Worm (Caenorhabditis elegans): Measurements from ENCODE around the gene Y54G2A.49.

The Y54G2A.49 gene

ce11 chrIV:2858734-2859133 is 5.7 kb upstream of the Y54G2A.49 start:
- no peak for TF ChIP-seq dve-1 (tag; optimal IDR thresholded peaks at IDR 0.05; ENCODE audit: insufficient read depth)
- TF ChIP-seq ztf-11 (tag; optimal IDR thresholded peaks at IDR 0.05) = no peak
- TF ChIP-seq ama-1 (optimal IDR thresholded peaks at IDR 0.05) = no peak
- TF ChIP-seq nhr-102 (tag; optimal IDR thresholded peaks at IDR 0.05) = no peak
- TF ChIP-seq T26A8.4 (GFP tag; IDR thresholded peaks at IDR 0.05) = no peak
- TF ChIP-seq saeg-2 (GFP tag; IDR thresholded peaks at IDR 0.05) = no peak
- no peak for TF ChIP-seq Y5F2A.4 (GFP tag; optimal IDR thresholded peaks at IDR 0.05)
- peak; percentile 85 for TF ChIP-seq fkh-10 (GFP tag; optimal IDR thresholded peaks at IDR 0.05)
- TF ChIP-seq mxl-3 (GFP tag; optimal IDR thresholded peaks at IDR 0.05) = no peak
- no peak for TF ChIP-seq zfp-2 (tag; optimal IDR thresholded peaks at IDR 0.05)
- TF ChIP-seq pqm-1 (tag; optimal IDR thresholded peaks at IDR 0.05) = no peak
- no peak for TF ChIP-seq F26F4.8 (GFP tag; conservative IDR thresholded peaks at IDR 0.05)
- TF ChIP-seq tag-97 (GFP tag; IDR thresholded peaks at IDR 0.05) = no peak
- peak; percentile 40; the same call in 1 of the 2 replicates for TF ChIP-seq ctbp-1 (GFP tag; IDR thresholded peaks at IDR 0.05)
- no peak for TF ChIP-seq hif-1 (tag; optimal IDR thresholded peaks at IDR 0.05)
- no peak for TF ChIP-seq cey-2 (tag; optimal IDR thresholded peaks at IDR 0.05; ENCODE audit: borderline replicate concordance, insufficient read depth)
- no peak for TF ChIP-seq nhr-237 (tag; optimal IDR thresholded peaks at IDR 0.05)
- no peak for TF ChIP-seq spr-1 (tag; optimal IDR thresholded peaks at IDR 0.05)
- no peak for TF ChIP-seq nhr-6 (tag; optimal IDR thresholded peaks at IDR 0.05)
- TF ChIP-seq ces-1 (GFP tag; optimal IDR thresholded peaks at IDR 0.05) = peak; percentile 44
- no peak for TF ChIP-seq mep-1 (tag; optimal IDR thresholded peaks at IDR 0.05)
- TF ChIP-seq dmd-8 (GFP tag; IDR thresholded peaks at IDR 0.05) = no peak
- TF ChIP-seq ceh-62 (tag; optimal IDR thresholded peaks at IDR 0.05) = no peak

ce11 chrIV:2855056-2855752 is 2.1 kb upstream of the Y54G2A.49 start:
- TF ChIP-seq hif-1 (tag; optimal IDR thresholded peaks at IDR 0.05) = no peak
- no peak for TF ChIP-seq sdz-12 (GFP tag; optimal IDR thresholded peaks at IDR 0.05)
- no peak for TF ChIP-seq Y5F2A.4 (GFP tag; optimal IDR thresholded peaks at IDR 0.05)
- TF ChIP-seq nhr-111 (GFP tag; optimal IDR thresholded peaks at IDR 0.05) = no peak
- 0 out of 2 replicates have a peak, but pooled peaks have one; percentile 8 for TF ChIP-seq egl-43 (GFP tag; IDR thresholded peaks at IDR 0.05)
- peak; percentile 60 for TF ChIP-seq nhr-48 (tag; optimal IDR thresholded peaks at IDR 0.05)
- TF ChIP-seq dmd-9 (GFP tag; IDR thresholded peaks at IDR 0.05) = no peak
- no peak for TF ChIP-seq zfp-3 (GFP tag; conservative IDR thresholded peaks at IDR 0.05)
- TF ChIP-seq fos-1 (tag; optimal IDR thresholded peaks at IDR 0.05) = no peak
- no peak for TF ChIP-seq daf-19 (GFP tag; conservative IDR thresholded peaks at IDR 0.05)
- peak; percentile 81 for TF ChIP-seq dve-1 (tag; optimal IDR thresholded peaks at IDR 0.05; ENCODE audit: insufficient read depth)
- TF ChIP-seq ztf-7 (tag; optimal IDR thresholded peaks at IDR 0.05) = no peak
- TF ChIP-seq Y105C5A.15 (GFP tag; IDR thresholded peaks at IDR 0.05) = no peak
- TF ChIP-seq zip-11 (GFP tag; IDR thresholded peaks at IDR 0.05) = no peak
- TF ChIP-seq pqm-1 (tag; optimal IDR thresholded peaks at IDR 0.05) = peak; percentile 85
- TF ChIP-seq set-16 (GFP tag; IDR thresholded peaks at IDR 0.05) = peak; percentile 84
- peak; percentile 77 for TF ChIP-seq tra-1 (GFP tag; IDR thresholded peaks at IDR 0.05)
- TF ChIP-seq nhr-102 (tag; optimal IDR thresholded peaks at IDR 0.05) = peak; percentile 46
- peak; percentile 84 for TF ChIP-seq ceh-20 (GFP tag; IDR thresholded peaks at IDR 0.05)
- TF ChIP-seq madf-5 (GFP tag; IDR thresholded peaks at IDR 0.05) = no peak
- no peak for TF ChIP-seq nhr-41 (GFP tag; IDR thresholded peaks at IDR 0.05)
- TF ChIP-seq dmd-6 (GFP tag; IDR thresholded peaks at IDR 0.05) = peak; percentile 85
- TF ChIP-seq zag-1 (tag; optimal IDR thresholded peaks at IDR 0.05) = no peak
- TF ChIP-seq dmd-8 (GFP tag; IDR thresholded peaks at IDR 0.05) = no peak
- TF ChIP-seq aly-2 (tag; optimal IDR thresholded peaks at IDR 0.05) = no peak
- TF ChIP-seq lim-7 (GFP tag; IDR thresholded peaks at IDR 0.05) = no peak
- TF ChIP-seq nhr-77 (tag; optimal IDR thresholded peaks at IDR 0.05) = peak; percentile 32
- TF ChIP-seq unc-62 (GFP tag; optimal IDR thresholded peaks at IDR 0.05 in 1 of 2) = no peak
- TF ChIP-seq unc-62 (tag; optimal IDR thresholded peaks at IDR 0.05) = no peak
- TF ChIP-seq hlh-11 (tag; optimal IDR thresholded peaks at IDR 0.05) = peak; percentile 77
- no peak for TF ChIP-seq aha-1 (tag)
- TF ChIP-seq lin-15B (tag; optimal IDR thresholded peaks at IDR 0.05) = no peak
- peak in 1 of 2 experiments; percentile 39 for TF ChIP-seq daf-16 (GFP tag; optimal IDR thresholded peaks at IDR 0.05)
- peak; percentile 94 for TF ChIP-seq daf-16 (tag; optimal IDR thresholded peaks at IDR 0.05)
- TF ChIP-seq fkh-10 (GFP tag; optimal IDR thresholded peaks at IDR 0.05) = no peak

Data from whole organism, L4 larva.